Worm (Caenorhabditis elegans) whole organism, L4 larva: ENCODE measurements around the gene Y44A6C.1.

Source experiments
- F49E8.2 ChIP-seq: sonication (generic microtip); optimal IDR thresholded peaks from 2 replicates; lab custom pipeline; 2016; ENCODE audit warnings: missing compliant biosample characterization, mild to moderate bottlenecking, missing genetic modification characterization, borderline replicate concordance
- R02D3.7 ChIP-seq: fragments of 150-350 bp; sonication (generic microtip); optimal IDR thresholded peaks from 3 replicates; lab custom pipeline; 2014; ENCODE audit warnings: missing biosample characterization, missing genetic modification characterization
- Y48G9A.11 ChIP-seq: fragments of 200-800 bp; sonication (Bioruptor generic); IDR thresholded peaks from 2 replicates; pipeline ENCODE4 v1.3.6; 2022; ENCODE audit warnings: missing genetic modification reagents, missing genetic modification characterization, missing compliant biosample characterization
- Y75B8A.6 ChIP-seq: fragments of 200-800 bp; sonication (Bioruptor generic); IDR thresholded peaks from 2 replicates; pipeline ENCODE4 v1.3.6; 2022; ENCODE audit warnings: missing genetic modification reagents, missing genetic modification characterization, missing compliant biosample characterization
- ZK337.2 ChIP-seq: fragments of 200-800 bp; sonication (Bioruptor generic); IDR thresholded peaks from 2 replicates; pipeline ENCODE4 v1.3.6; 2022; ENCODE audit warnings: missing genetic modification reagents, missing genetic modification characterization, missing compliant biosample characterization
- ceh-44 ChIP-seq: fragments of 200-800 bp; sonication (Bioruptor generic); IDR thresholded peaks from 2 replicates; pipeline ENCODE4 v1.3.6; 2022; ENCODE audit warnings: missing genetic modification reagents, missing genetic modification characterization, missing compliant biosample characterization
- ceh-62 ChIP-seq: sonication (generic microtip); optimal IDR thresholded peaks from 2 replicates; lab custom pipeline; 2017; ENCODE audit warnings: missing biosample characterization, missing genetic modification characterization
- ces-1 ChIP-seq: fragments of 150-350 bp; sonication (generic microtip); optimal IDR thresholded peaks from 4 replicates; lab custom pipeline; 2014; ENCODE audit warnings: missing biosample characterization, missing genetic modification reagents, missing genetic modification characterization
- ctbp-1 ChIP-seq: fragments of 200-800 bp; sonication (Bioruptor generic); IDR thresholded peaks from 2 replicates; pipeline ENCODE4 v1.3.6; 2022; ENCODE audit warnings: missing genetic modification reagents, missing genetic modification characterization, missing compliant biosample characterization
- dpl-1 ChIP-seq: fragments of 150-350 bp; optimal IDR thresholded peaks from 2 replicates; lab custom pipeline; 2014; ENCODE audit warnings: missing biosample characterization, missing genetic modification reagents, missing genetic modification characterization
- duxl-1 ChIP-seq: sonication (generic microtip); optimal IDR thresholded peaks from 2 replicates; lab custom pipeline; 2016; ENCODE audit warnings: mild to moderate bottlenecking, missing genetic modification characterization, moderate library complexity, missing compliant biosample characterization; ENCODE audit not compliant: poor library complexity
- dve-1 ChIP-seq: sonication (generic microtip); optimal IDR thresholded peaks from 2 replicates; lab custom pipeline; 2017; ENCODE audit warnings: antibody characterized with exemption, mild to moderate bottlenecking, missing genetic modification characterization, missing compliant biosample characterization; ENCODE audit not compliant: insufficient read depth
- egl-27 ChIP-seq: sonication (generic microtip); optimal IDR thresholded peaks from 3 replicates; lab custom pipeline; 2017; ENCODE audit warnings: missing biosample characterization, missing genetic modification reagents, missing genetic modification characterization
- egl-43 ChIP-seq: fragments of 200-800 bp; sonication (Bioruptor generic); IDR thresholded peaks from 2 replicates; pipeline ENCODE4 v1.3.6; 2022; ENCODE audit warnings: missing genetic modification reagents, missing genetic modification characterization, missing compliant biosample characterization
- fkh-10 ChIP-seq: fragments of 150-350 bp; optimal IDR thresholded peaks from 2 replicates; lab custom pipeline; 2014; ENCODE audit warnings: missing biosample characterization, missing genetic modification reagents, missing genetic modification characterization
- fos-1 ChIP-seq: fragments of 150-350 bp; optimal IDR thresholded peaks from 2 replicates; lab custom pipeline; 2014; ENCODE audit warnings: missing biosample characterization, missing genetic modification characterization
- hmg-1.1 ChIP-seq: fragments of 200-800 bp; sonication (Bioruptor generic); IDR thresholded peaks from 2 replicates; pipeline ENCODE4 v1.3.6; 2022; ENCODE audit warnings: missing genetic modification reagents, missing genetic modification characterization, missing compliant biosample characterization
- lin-13 ChIP-seq: fragments of 150-350 bp; optimal IDR thresholded peaks from 2 replicates; lab custom pipeline; 2014; ENCODE audit warnings: missing biosample characterization, missing genetic modification reagents, missing genetic modification characterization
- lin-38 ChIP-seq: fragments of 200-800 bp; sonication (Bioruptor generic); IDR thresholded peaks from 2 replicates; pipeline ENCODE4 v1.3.6; 2022; ENCODE audit warnings: missing genetic modification reagents, missing genetic modification characterization, missing compliant biosample characterization
- lin-39 ChIP-seq: fragments of 150-350 bp; optimal IDR thresholded peaks from 2 replicates; lab custom pipeline; 2014; ENCODE audit warnings: missing biosample characterization, missing genetic modification reagents, missing genetic modification characterization
- lir-3 ChIP-seq: sonication (generic microtip); optimal IDR thresholded peaks from 2 replicates; lab custom pipeline; 2016; ENCODE audit warnings: mild to moderate bottlenecking, missing genetic modification characterization, missing compliant biosample characterization
- lsy-2 ChIP-seq, 2 experiments: fragments of 150-350 bp in 1 of 2; sonication (generic microtip) in 1 of 2; optimal IDR thresholded peaks; 2 replicates each; lab custom pipeline; 2014 to 2017; ENCODE audit warnings: missing biosample characterization in 2 of 2, missing genetic modification characterization in 2 of 2
- mdt-29 ChIP-seq: fragments of 200-800 bp; sonication (Bioruptor generic); IDR thresholded peaks from 2 replicates; pipeline ENCODE4 v1.3.6; 2022; ENCODE audit warnings: missing genetic modification reagents, missing genetic modification characterization, missing compliant biosample characterization
- mep-1 ChIP-seq: fragments of 150-350 bp; sonication (generic microtip); optimal IDR thresholded peaks from 3 replicates; lab custom pipeline; 2014; ENCODE audit warnings: missing biosample characterization, missing genetic modification characterization
- mes-2 ChIP-seq: sonication (generic microtip); optimal IDR thresholded peaks from 2 replicates; lab custom pipeline; 2016; ENCODE audit warnings: missing genotype, mild to moderate bottlenecking, missing genetic modification characterization, missing compliant biosample characterization; ENCODE audit not compliant: poor library complexity, severe bottlenecking
- nhr-237 ChIP-seq: sonication (generic microtip); optimal IDR thresholded peaks from 2 replicates; lab custom pipeline; 2017; ENCODE audit warnings: missing biosample characterization, missing genetic modification characterization
- nhr-28 ChIP-seq: fragments of 150-350 bp; optimal IDR thresholded peaks from 2 replicates; lab custom pipeline; 2014; ENCODE audit warnings: missing biosample characterization, missing genetic modification characterization
- nhr-42 ChIP-seq: fragments of 200-800 bp; sonication (Bioruptor generic); IDR thresholded peaks from 2 replicates; pipeline ENCODE4 v1.3.6; 2022; ENCODE audit warnings: missing genetic modification characterization, missing compliant biosample characterization
- nhr-48 ChIP-seq: sonication (generic microtip); optimal IDR thresholded peaks from 2 replicates; lab custom pipeline; 2016; ENCODE audit warnings: mild to moderate bottlenecking, missing genetic modification characterization, missing compliant biosample characterization
- nhr-6 ChIP-seq: fragments of 150-350 bp; optimal IDR thresholded peaks from 2 replicates; lab custom pipeline; 2014; ENCODE audit warnings: missing biosample characterization, missing genetic modification characterization
- nhr-76 ChIP-seq: fragments of 150-350 bp; optimal IDR thresholded peaks from 2 replicates; lab custom pipeline; 2014; ENCODE audit warnings: missing biosample characterization, missing genetic modification characterization
- pha-4 ChIP-seq, 2 experiments: fragments of 150-350 bp in 1 of 2; fragments of 200-800 bp in 1 of 2; sonication (Bioruptor generic) in 1 of 2; IDR thresholded peaks in 1 of 2; optimal IDR thresholded peaks in 1 of 2; 2 replicates each; pipeline versions ENCODE4 v1.3.6 to Lab custom; 2014 to 2022; ENCODE audit warnings: missing genetic modification characterization in 2 of 2, missing genetic modification reagents in 2 of 2, missing biosample characterization in 1 of 2, missing compliant biosample characterization in 1 of 2
- spr-1 ChIP-seq: sonication (generic microtip); optimal IDR thresholded peaks from 2 replicates; lab custom pipeline; 2016; ENCODE audit warnings: mild to moderate bottlenecking, missing genetic modification characterization, missing compliant biosample characterization
- tra-1 ChIP-seq: fragments of 200-800 bp; sonication (Bioruptor generic); IDR thresholded peaks from 2 replicates; pipeline ENCODE4 v1.3.6; 2022; ENCODE audit warnings: missing genetic modification reagents, missing genetic modification characterization, missing compliant biosample characterization
- vab-7 ChIP-seq: fragments of 200-800 bp; sonication (Bioruptor generic); IDR thresholded peaks from 2 replicates; pipeline ENCODE4 v1.3.6; 2022; ENCODE audit warnings: missing genetic modification reagents, missing genetic modification characterization, missing compliant biosample characterization

Gene Y44A6C.1

DNA sequence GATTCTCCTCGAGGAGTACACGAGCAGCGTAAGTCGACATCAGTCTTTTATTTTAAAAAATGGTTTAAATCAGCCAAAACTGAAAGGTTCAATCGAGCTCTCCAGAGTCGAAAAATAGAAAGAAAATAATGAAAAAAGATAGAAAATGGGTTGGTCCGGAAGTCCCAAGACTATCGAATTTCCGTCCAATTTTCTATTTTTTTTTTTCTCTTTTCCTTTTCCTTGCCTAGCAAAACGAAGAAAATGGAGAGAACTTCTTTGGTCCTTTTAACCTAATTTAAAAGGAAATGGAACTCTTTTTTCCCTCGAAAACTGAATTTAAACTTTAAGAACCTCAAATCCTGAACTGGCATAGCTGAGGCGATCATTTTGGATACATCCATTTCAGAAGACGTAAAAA, 25.7 kb downstream of the Y44A6C.1 start:
- TF ChIP-seq fkh-10 (peak; percentile 68), ceh-62 (tag; lab: Kevin White, UChicago) (no peak), ctbp-1 (GFP tag; lab: Robert Waterston, UW) (0 out of 2 replicates have a peak, but pooled peaks have one; percentile 18), ces-1 (GFP tag; lab: Kevin White, UChicago) (peak; percentile 88)
- TF ChIP-seq, all 104 proteins: peak for 3

DNA sequence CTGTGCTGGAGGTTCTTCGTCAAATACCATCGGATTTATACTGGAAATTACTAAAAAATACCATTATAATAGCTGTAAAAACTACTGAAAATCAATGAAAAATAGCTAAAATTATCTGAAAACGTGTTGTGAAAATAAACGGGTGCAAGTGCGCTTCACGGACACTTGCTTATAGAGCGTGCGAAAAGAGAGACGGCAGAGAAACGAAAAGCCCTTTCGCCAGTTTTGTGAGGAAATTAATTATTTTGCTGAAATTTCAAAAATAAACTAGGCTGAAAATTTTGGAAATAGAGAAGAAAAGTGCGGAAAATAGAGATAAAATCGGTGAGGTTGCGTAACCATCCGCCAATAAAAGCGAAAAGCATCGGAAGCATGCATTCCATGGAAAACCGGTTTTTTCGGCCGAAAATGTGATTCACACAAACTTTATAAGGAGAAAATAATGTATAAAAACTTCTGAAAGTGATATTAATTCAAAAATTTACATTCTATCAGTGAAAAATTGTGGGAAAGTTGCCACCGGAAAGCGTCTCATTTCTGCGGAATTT, 30.6 kb downstream of the Y44A6C.1 start, which contains the start of gene dnj-25:
Gene dnj-25, minus strand, starts transcription at position 57 of the 548 bp plus-strand sequence.
- peak; percentile 21 for TF ChIP-seq mes-2 (tag; lab: Kevin White, UChicago)
- 0 out of 2 replicates have a peak, but pooled peaks have one; percentile 13 for TF ChIP-seq hmg-1.1
- TF ChIP-seq mep-1 (tag; lab: Kevin White, UChicago): no peak
- TF ChIP-seq Y48G9A.11: no peak
- no peak for TF ChIP-seq tra-1
- TF ChIP-seq lin-39: no peak
- no peak for TF ChIP-seq dpl-1 (GFP tag; lab: Kevin White, UChicago)
- TF ChIP-seq lin-38: peak; percentile 77
- no peak for TF ChIP-seq ZK337.2
- no peak for TF ChIP-seq egl-43 (GFP tag; lab: Robert Waterston, UW)
- TF ChIP-seq, all 104 proteins: peak for 3

ce11 chrV:20745278-20745677, 31.6 kb downstream of the Y44A6C.1 start:
- TF ChIP-seq lir-3 (tag; lab: Kevin White, UChicago) (no peak), egl-27 (no peak), pha-4 (GFP tag; IDR thresholded peaks at IDR 0.05; lab: Robert Waterston, UW) (no peak), pha-4 (tag; optimal IDR thresholded peaks at IDR 0.05; lab: Kevin White, UChicago) (peak; percentile 88), lin-38 (no peak), nhr-6 (tag; lab: Kevin White, UChicago) (peak; percentile 9)

ce11 chrV:20746805-20747204, 33.1 kb downstream of the Y44A6C.1 start:
- TF ChIP-seq F49E8.2 (no peak), nhr-48 (no peak), dve-1 (tag; lab: Kevin White, UChicago) (no peak), ceh-62 (tag; lab: Kevin White, UChicago) (no peak), mdt-29 (GFP tag; lab: Robert Waterston, UW) (no peak), nhr-42 (GFP tag; lab: Robert Waterston, UW) (no peak), vab-7 (no peak), ceh-44 (GFP tag; lab: Robert Waterston, UW) (no peak), R02D3.7 (tag; lab: Kevin White, UChicago) (no peak), lsy-2 (tag; optimal IDR thresholded peaks at IDR 0.05; lab: Kevin White, UChicago) (no peak)

ce11 chrV:20747964-20748363, 34.2 kb downstream of the Y44A6C.1 start:
- TF ChIP-seq pha-4 (GFP tag; IDR thresholded peaks at IDR 0.05; lab: Robert Waterston, UW) (no peak), pha-4 (tag; optimal IDR thresholded peaks at IDR 0.05; lab: Kevin White, UChicago) (peak; percentile 57), duxl-1 (tag; lab: Kevin White, UChicago) (no peak)

ce11 chrV:20749098-20749497, 35.4 kb downstream of the Y44A6C.1 start:
- TF ChIP-seq egl-27 (no peak), nhr-237 (tag; lab: Kevin White, UChicago) (no peak), spr-1 (tag; lab: Kevin White, UChicago) (no peak), egl-43 (GFP tag; lab: Robert Waterston, UW) (no peak), lin-13 (GFP tag; lab: Kevin White, UChicago) (no peak), nhr-76 (tag; lab: Kevin White, UChicago) (no peak), Y75B8A.6 (no peak), fos-1 (tag; lab: Kevin White, UChicago) (no peak), pha-4 (GFP tag; IDR thresholded peaks at IDR 0.05; lab: Robert Waterston, UW) (no peak), pha-4 (tag; optimal IDR thresholded peaks at IDR 0.05; lab: Kevin White, UChicago) (peak; percentile 100), nhr-28 (tag; lab: Kevin White, UChicago) (peak; percentile 6), ceh-44 (GFP tag; lab: Robert Waterston, UW) (no peak)
- TF ChIP-seq, all 104 proteins: peak for 2
